Fruit fly (Drosophila melanogaster) S2 (cell line): ENCODE data around the gene Gagr.

Source experiments
- CG8478 ChIP-seq: fragments of >200 bp; optimal IDR thresholded peaks from 2 replicates; lab custom pipeline; 2018
- CTCF ChIP-seq, 2 experiments: fragments of >200 bp; optimal IDR thresholded peaks; 2 replicates each; lab custom pipeline; 2018

DNA sequence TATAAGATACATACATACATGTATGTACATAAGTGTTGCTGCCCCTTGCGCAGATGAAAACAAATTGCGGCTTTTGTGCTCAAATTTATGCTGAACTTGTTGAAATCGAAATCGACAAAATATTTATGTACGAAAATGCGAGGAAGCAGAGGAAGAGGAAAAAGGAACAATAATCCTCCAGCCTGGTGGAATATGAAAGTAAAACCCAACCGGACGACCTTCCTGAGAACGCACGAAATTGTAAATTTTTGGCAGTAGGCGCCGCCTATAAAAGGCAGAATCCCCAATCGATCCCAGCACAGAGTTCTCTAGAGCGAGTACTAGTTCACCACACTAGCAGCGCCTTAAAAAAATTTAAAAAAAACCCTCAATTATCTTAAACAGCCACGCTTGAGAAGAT, 29.8 kb upstream of the Gagr start, which contains the start of gene Cpr72Eb:
- no peak for TF ChIP-seq CG8478
- no peak for TF ChIP-seq CTCF (optimal IDR thresholded peaks at IDR 0.05; lab: Kevin White, UChicago)
